Fruit fly (Drosophila melanogaster) whole organism, embryonic: ENCODE results near the gene Hf.

ENCODE experiments used
- C15 ChIP-seq: fragments of 200-800 bp; sonication (Bioruptor generic); IDR thresholded peaks from 3 replicates; pipeline ENCODE4 v1.3.6; 2022; ENCODE audit warnings: missing biosample characterization, missing genetic modification characterization
- CG10209 ChIP-seq: fragments of 200-800 bp; sonication (Bioruptor generic); optimal IDR thresholded peaks from 3 replicates; lab custom pipeline; 2017; ENCODE audit warnings: missing biosample characterization, mild to moderate bottlenecking, missing genetic modification characterization, missing genetic modification reagents
- CG1024 ChIP-seq: fragments of 200-800 bp; sonication (Bioruptor generic); IDR thresholded peaks from 2 replicates; pipeline ENCODE4 v1.3.6; 2022; ENCODE audit warnings: missing biosample characterization, missing genetic modification characterization
- CG10366 ChIP-seq: fragments of 200-800 bp; sonication (Bioruptor generic); IDR thresholded peaks from 2 replicates; pipeline ENCODE4 v1.3.6; 2022; ENCODE audit warnings: missing biosample characterization, missing genetic modification characterization
- CG10462 ChIP-seq: fragments of 200-800 bp; sonication (Bioruptor generic); optimal IDR thresholded peaks from 2 replicates; lab custom pipeline; 2016; ENCODE audit warnings: missing biosample characterization, missing genetic modification characterization
- CG11247 ChIP-seq: fragments of 200-800 bp; sonication (Bioruptor generic); IDR thresholded peaks from 2 replicates; pipeline ENCODE4 v1.3.6; 2022; ENCODE audit warnings: missing biosample characterization, missing genetic modification characterization
- CG12659 ChIP-seq: fragments of 200-800 bp; sonication (Bioruptor generic); optimal IDR thresholded peaks from 3 replicates; lab custom pipeline; 2017; ENCODE audit warnings: mild to moderate bottlenecking, missing biosample characterization, missing genetic modification reagents, missing genetic modification characterization
- CG14050 ChIP-seq: fragments of 200-800 bp; sonication (Bioruptor generic); IDR thresholded peaks from 3 replicates; pipeline ENCODE4 v1.3.6; 2022; ENCODE audit warnings: missing biosample characterization, missing genetic modification characterization
- CG15011 ChIP-seq: fragments of 200-800 bp; sonication (Bioruptor generic); optimal IDR thresholded peaks from 3 replicates; lab custom pipeline; 2018; ENCODE audit warnings: missing biosample characterization, mild to moderate bottlenecking, missing genetic modification characterization
- CG15479 ChIP-seq: fragments of 200-800 bp; sonication (Bioruptor generic); optimal IDR thresholded peaks from 3 replicates; lab custom pipeline; 2019; ENCODE audit warnings: missing biosample characterization, mild to moderate bottlenecking, missing genetic modification characterization, moderate library complexity
- CG17612 ChIP-seq: fragments of 200-800 bp; sonication (Bioruptor generic); IDR thresholded peaks from 2 replicates; pipeline ENCODE4 v1.3.6; 2022; ENCODE audit warnings: missing biosample characterization, missing genetic modification characterization
- CG2712 ChIP-seq: fragments of 200-800 bp; optimal IDR thresholded peaks from 3 replicates; lab custom pipeline; 2019; ENCODE audit warnings: missing biosample characterization, mild to moderate bottlenecking, missing genetic modification characterization, moderate library complexity
- CG31224 ChIP-seq: fragments of 200-800 bp; sonication (Bioruptor generic); IDR thresholded peaks from 2 replicates; pipeline ENCODE4 v1.3.6; 2022; ENCODE audit warnings: missing biosample characterization, missing genetic modification characterization
- CG31441 ChIP-seq: fragments of 200-800 bp; sonication (Bioruptor generic); IDR thresholded peaks from 2 replicates; pipeline ENCODE4 v1.3.6; 2022; ENCODE audit warnings: missing biosample characterization, missing genetic modification characterization
- CG3407 ChIP-seq: fragments of 200-800 bp; sonication (Bioruptor generic); optimal IDR thresholded peaks from 2 replicates; lab custom pipeline; 2018; ENCODE audit warnings: missing biosample characterization, mild to moderate bottlenecking, missing genetic modification characterization
- CG3995 ChIP-seq: fragments of 200-800 bp; sonication (Bioruptor generic); optimal IDR thresholded peaks from 3 replicates; lab custom pipeline; 2016; ENCODE audit warnings: missing biosample characterization, missing genetic modification characterization
- CG6765 ChIP-seq: fragments of 200-800 bp; sonication (Bioruptor generic); optimal IDR thresholded peaks from 3 replicates; lab custom pipeline; 2017; ENCODE audit warnings: missing biosample characterization, mild to moderate bottlenecking, missing genetic modification characterization
- CG6854 ChIP-seq: fragments of 200-800 bp; sonication (Bioruptor generic); optimal IDR thresholded peaks from 3 replicates; lab custom pipeline; 2017; ENCODE audit warnings: missing biosample characterization, mild to moderate bottlenecking, missing genetic modification characterization
- CG9437 ChIP-seq: fragments of 200-800 bp; sonication (Bioruptor generic); optimal IDR thresholded peaks from 2 replicates; lab custom pipeline; 2018; ENCODE audit warnings: missing biosample characterization, mild to moderate bottlenecking, missing genetic modification characterization
- D19A ChIP-seq: fragments of 200-800 bp; optimal IDR thresholded peaks from 3 replicates; lab custom pipeline; 2019; ENCODE audit warnings: missing biosample characterization, mild to moderate bottlenecking, missing genetic modification characterization, moderate library complexity
- Dfd ChIP-seq, 2 experiments: fragments of >200 bp; optimal IDR thresholded peaks; 2 replicates each; lab custom pipeline; 2017; ENCODE audit warnings: missing biosample characterization in 2 of 2, missing genetic modification characterization in 2 of 2
- Gug ChIP-seq: fragments of 200-800 bp; sonication (Bioruptor generic); IDR thresholded peaks from 4 replicates; pipeline ENCODE4 v1.3.6; 2022; ENCODE audit warnings: missing biosample characterization, missing genetic modification characterization
- Hr78 ChIP-seq, 2 experiments: fragments of 200-800 bp in 1 of 2; fragments of >200 bp in 1 of 2; sonication (Bioruptor generic) in 1 of 2; optimal IDR thresholded peaks; 2 replicates each; lab custom pipeline; 2017 to 2019; ENCODE audit warnings: missing biosample characterization in 2 of 2, missing genetic modification characterization in 2 of 2, mild to moderate bottlenecking in 1 of 2, moderate library complexity in 1 of 2
- Jarid2 ChIP-seq: fragments of 200-800 bp; sonication (Bioruptor generic); optimal IDR thresholded peaks from 3 replicates; lab custom pipeline; 2017; ENCODE audit warnings: mild to moderate bottlenecking, missing biosample characterization, missing genetic modification reagents, missing genetic modification characterization
- MBD-R2 ChIP-seq: fragments of 200-800 bp; sonication (Bioruptor generic); IDR thresholded peaks from 2 replicates; pipeline ENCODE4 v1.3.6; 2022; ENCODE audit warnings: missing biosample characterization, missing genetic modification characterization
- Med ChIP-seq: fragments of 200-800 bp; sonication (Bioruptor generic); peaks from one replicate; lab custom pipeline; 2016; ENCODE audit warnings: missing biosample characterization, missing genetic modification characterization, mild to moderate bottlenecking, inconsistent platforms, moderate library complexity
- NFAT ChIP-seq: fragments of 200-800 bp; sonication (Bioruptor generic); IDR thresholded peaks from 2 replicates; pipeline ENCODE4 v1.3.6; 2022; ENCODE audit warnings: missing biosample characterization, missing genetic modification characterization
- NK7.1 ChIP-seq: fragments of 200-800 bp; sonication (Bioruptor generic); optimal IDR thresholded peaks from 3 replicates; lab custom pipeline; 2016; ENCODE audit warnings: missing biosample characterization, missing genetic modification characterization
- Six4 ChIP-seq: fragments of 200-800 bp; sonication (Bioruptor generic); optimal IDR thresholded peaks from 2 replicates; lab custom pipeline; 2016; ENCODE audit warnings: missing biosample characterization, missing genetic modification characterization
- Sry-δ ChIP-seq: fragments of 200-800 bp; sonication (Bioruptor generic); optimal IDR thresholded peaks from 2 replicates; lab custom pipeline; 2016; ENCODE audit warnings: missing biosample characterization, missing genetic modification characterization
- TFAM ChIP-seq: fragments of 200-800 bp; sonication (Bioruptor generic); optimal IDR thresholded peaks from 2 replicates; lab custom pipeline; 2017; ENCODE audit warnings: missing biosample characterization, missing genetic modification characterization, inconsistent platforms
- ato ChIP-seq: fragments of 200-800 bp; sonication (Bioruptor generic); IDR thresholded peaks from 2 replicates; pipeline ENCODE4 v1.3.6; 2022; ENCODE audit warnings: missing biosample characterization, missing genetic modification characterization; ENCODE audit not compliant: partially characterized antibody
- bab2 ChIP-seq: fragments of 200-800 bp; sonication (Bioruptor generic); optimal IDR thresholded peaks from 2 replicates; lab custom pipeline; 2016; ENCODE audit warnings: missing biosample characterization, missing genetic modification characterization
- cato ChIP-seq: fragments of 200-800 bp; sonication (Bioruptor generic); optimal IDR thresholded peaks from 2 replicates; lab custom pipeline; 2016; ENCODE audit warnings: missing biosample characterization, missing genetic modification characterization, borderline replicate concordance
- cg ChIP-seq: fragments of 200-800 bp; sonication (Bioruptor generic); optimal IDR thresholded peaks from 3 replicates; lab custom pipeline; 2019; ENCODE audit warnings: missing biosample characterization, mild to moderate bottlenecking, missing genetic modification characterization, moderate library complexity
- chif ChIP-seq, 2 experiments: fragments of 200-800 bp; sonication (Bioruptor generic); optimal IDR thresholded peaks; 3 replicates each; lab custom pipeline; 2016; ENCODE audit warnings: missing biosample characterization in 2 of 2, missing genetic modification characterization in 2 of 2
- fd102C ChIP-seq: fragments of 200-800 bp; sonication (Bioruptor generic); optimal IDR thresholded peaks from 2 replicates; lab custom pipeline; 2018; ENCODE audit warnings: missing biosample characterization, mild to moderate bottlenecking, missing genetic modification characterization, moderate library complexity
- gce ChIP-seq: fragments of 200-800 bp; sonication (Bioruptor generic); IDR thresholded peaks from 3 replicates; pipeline ENCODE4 v1.3.6; 2022; ENCODE audit warnings: missing biosample characterization, missing genetic modification characterization
- gem ChIP-seq: fragments of 200-800 bp; sonication (Bioruptor generic); optimal IDR thresholded peaks from 2 replicates; lab custom pipeline; 2019; ENCODE audit warnings: missing biosample characterization, mild to moderate bottlenecking, missing genetic modification characterization, moderate library complexity
- h ChIP-seq: fragments of >200 bp; optimal IDR thresholded peaks from 2 replicates; lab custom pipeline; 2017
- her ChIP-seq: fragments of 200-800 bp; sonication (Bioruptor generic); optimal IDR thresholded peaks from 2 replicates; lab custom pipeline; 2016; ENCODE audit warnings: missing biosample characterization, missing genetic modification characterization
- hth ChIP-seq: fragments of >200 bp; optimal IDR thresholded peaks from 2 replicates; lab custom pipeline; 2017; ENCODE audit warnings: inconsistent platforms
- kah ChIP-seq: fragments of 200-800 bp; sonication (Bioruptor generic); optimal IDR thresholded peaks from 2 replicates; lab custom pipeline; 2018; ENCODE audit warnings: missing biosample characterization, mild to moderate bottlenecking, missing genetic modification characterization
- mld ChIP-seq: fragments of 200-800 bp; sonication (Bioruptor generic); IDR thresholded peaks from 3 replicates; pipeline ENCODE4 v1.3.6; 2022; ENCODE audit warnings: missing biosample characterization, missing genetic modification characterization; ENCODE audit not compliant: partially characterized antibody
- nmo ChIP-seq: fragments of 200-800 bp; sonication (Bioruptor generic); optimal IDR thresholded peaks from 2 replicates; lab custom pipeline; 2018; ENCODE audit warnings: missing biosample characterization, mild to moderate bottlenecking, missing genetic modification characterization, moderate library complexity
- p53 ChIP-seq: fragments of 200-800 bp; sonication (Bioruptor generic); optimal IDR thresholded peaks from 2 replicates; lab custom pipeline; 2016; ENCODE audit warnings: missing biosample characterization, missing genetic modification characterization
- phol ChIP-seq: fragments of 200-800 bp; sonication (Bioruptor generic); optimal IDR thresholded peaks from 3 replicates; lab custom pipeline; 2018; ENCODE audit warnings: missing biosample characterization, mild to moderate bottlenecking, missing genetic modification characterization, moderate library complexity
- run ChIP-seq: fragments of 200-800 bp; sonication (Bioruptor generic); optimal IDR thresholded peaks from 3 replicates; lab custom pipeline; 2018; ENCODE audit warnings: missing biosample characterization, mild to moderate bottlenecking, missing genetic modification characterization
- sima ChIP-seq: fragments of 200-800 bp; sonication (Bioruptor generic); optimal IDR thresholded peaks from 2 replicates; lab custom pipeline; 2016; ENCODE audit warnings: missing biosample characterization, missing genetic modification characterization
- ssp ChIP-seq: fragments of 200-800 bp; sonication (Bioruptor generic); IDR thresholded peaks from 2 replicates; pipeline ENCODE4 v1.3.6; 2022; ENCODE audit warnings: missing biosample characterization, missing genetic modification characterization
- sug ChIP-seq: fragments of 200-800 bp; optimal IDR thresholded peaks from 2 replicates; lab custom pipeline; 2019; ENCODE audit warnings: missing biosample characterization, mild to moderate bottlenecking, missing genetic modification characterization, moderate library complexity

Gene Hf

DNA sequence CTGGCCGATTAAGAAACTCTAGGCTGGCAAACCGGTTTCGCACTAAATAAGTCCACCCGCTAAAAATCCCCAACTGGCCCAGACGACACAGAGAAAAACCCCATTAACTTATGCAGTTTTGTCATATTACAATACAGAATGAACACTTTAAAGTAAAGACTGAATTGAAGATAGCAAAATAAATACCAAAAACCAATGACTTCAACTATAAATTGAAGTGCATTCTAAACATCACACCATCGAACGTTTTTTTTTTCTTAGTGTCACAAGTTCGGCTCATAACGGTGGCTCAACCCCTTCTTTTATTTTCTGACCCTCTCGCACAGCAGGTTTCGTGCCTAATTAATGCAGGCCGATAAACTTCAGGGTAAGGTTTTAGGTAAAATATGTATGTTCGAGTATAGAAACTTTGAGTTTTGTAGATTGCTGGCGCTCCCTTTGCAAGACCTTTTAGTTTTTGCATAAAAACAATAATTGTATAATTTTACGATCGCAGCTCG, 26.1 kb downstream of the Hf start (continued):
- no peak for TF ChIP-seq cg
- peak; percentile 88 for TF ChIP-seq CG31224
- peak in 1 of 2 experiments; percentile 33 for TF ChIP-seq Hr78 (GFP tag; optimal IDR thresholded peaks at IDR 0.05; lab: Kevin White, UChicago)
- TF ChIP-seq nmo (GFP tag; lab: Kevin White, UChicago) = peak; percentile 28
- TF ChIP-seq CG3995 (GFP tag; lab: Kevin White, UChicago) = peak; percentile 58
- no peak for TF ChIP-seq mld (GFP tag; lab: Robert Waterston, UW)
- no peak for TF ChIP-seq Dfd (GFP tag; optimal IDR thresholded peaks at IDR 0.05; lab: Kevin White, UChicago)
- peak; percentile 67 for TF ChIP-seq p53 (GFP tag; lab: Kevin White, UChicago)
- TF ChIP-seq CG10366 (GFP tag; lab: Robert Waterston, UW) = peak; percentile 90
- TF ChIP-seq Gug (GFP tag; lab: Robert Waterston, UW) = peak; percentile 86
- TF ChIP-seq her (GFP tag; lab: Kevin White, UChicago) = peak; percentile 93
- peak; percentile 92 for TF ChIP-seq gem (tag; lab: Kevin White, UChicago)
- peak; percentile 59 for TF ChIP-seq CG3407 (GFP tag; lab: Kevin White, UChicago)
- TF ChIP-seq kah = peak; percentile 25
- no peak for TF ChIP-seq h (lab: Kevin White, UChicago)
- peak; percentile 87 for TF ChIP-seq CG11247 (GFP tag; lab: Robert Waterston, UW)
- TF ChIP-seq CG15479 = no peak
- TF ChIP-seq CG9437 = peak; percentile 70
- TF ChIP-seq C15 (GFP tag; lab: Robert Waterston, UW) = peak; percentile 84
- TF ChIP-seq CG17612 = peak; percentile 77; the same call in 1 of the 2 replicates
- TF ChIP-seq sug (tag; lab: Kevin White, UChicago) = peak; percentile 43
- peak; percentile 49 for TF ChIP-seq CG6765 (GFP tag; lab: Kevin White, UChicago)
- TF ChIP-seq CG14050 = peak; percentile 84
- peak; percentile 92 for TF ChIP-seq NFAT (GFP tag; lab: Robert Waterston, UW)
- TF ChIP-seq CG10209 = peak; percentile 87
- TF ChIP-seq phol (tag; lab: Kevin White, UChicago) = peak; percentile 79
- peak; percentile 25 for TF ChIP-seq TFAM (GFP tag; lab: Kevin White, UChicago)
- TF ChIP-seq fd102C = no peak
- peak; percentile 71 for TF ChIP-seq CG31441 (GFP tag; lab: Robert Waterston, UW)
- peak; percentile 45 for TF ChIP-seq CG6854
- TF ChIP-seq D19A (tag; lab: Kevin White, UChicago) = peak; percentile 6
- peak; percentile 2 for TF ChIP-seq sima (GFP tag; lab: Kevin White, UChicago)
- no peak for TF ChIP-seq ato (GFP tag; lab: Robert Waterston, UW)
- TF ChIP-seq Jarid2 (GFP tag; lab: Kevin White, UChicago) = peak; percentile 46
- no peak for TF ChIP-seq Sry-δ
- TF ChIP-seq Med = peak; percentile 85
- peak; percentile 75 for TF ChIP-seq ssp (GFP tag; lab: Robert Waterston, UW)
- peak; percentile 89 for TF ChIP-seq bab2
- TF ChIP-seq gce (GFP tag; lab: Robert Waterston, UW) = peak; percentile 90
- TF ChIP-seq hth (lab: Kevin White, UChicago) = no peak
- peak; percentile 60 for TF ChIP-seq CG15011 (GFP tag; lab: Kevin White, UChicago)
- peak; percentile 85 for TF ChIP-seq CG12659 (GFP tag; lab: Kevin White, UChicago)
- peak; percentile 82 to 83 for TF ChIP-seq chif (GFP tag; optimal IDR thresholded peaks at IDR 0.05; lab: Kevin White, UChicago)
- peak; percentile 71 for TF ChIP-seq Six4 (GFP tag; lab: Kevin White, UChicago)
- peak; percentile 71 for TF ChIP-seq CG10462 (GFP tag; lab: Kevin White, UChicago)
- peak; percentile 84 for TF ChIP-seq CG2712 (tag; lab: Kevin White, UChicago)
- peak; percentile 54 for TF ChIP-seq CG1024 (GFP tag; lab: Robert Waterston, UW)
- TF ChIP-seq MBD-R2 (GFP tag; lab: Robert Waterston, UW) = peak; percentile 88
- peak; percentile 44 for TF ChIP-seq NK7.1 (GFP tag; lab: Kevin White, UChicago)
- TF ChIP-seq run (tag; lab: Kevin White, UChicago) = peak; percentile 4
- peak; percentile 76 for TF ChIP-seq cato (GFP tag; lab: Kevin White, UChicago)
